Worm (Caenorhabditis elegans) whole organism, late embryonic: ENCODE measurements around the gene fbxb-10.

Experiments
- ahr-1 ChIP-seq: sonication (generic microtip); optimal IDR thresholded peaks from 2 replicates; lab custom pipeline; 2016; ENCODE audit warnings: missing genetic modification characterization, missing compliant biosample characterization
- ama-1 ChIP-seq: fragments of 150-350 bp; optimal IDR thresholded peaks from 2 replicates; lab custom pipeline; 2014
- ceh-6 ChIP-seq: fragments of 200-800 bp; sonication (Bioruptor generic); optimal IDR thresholded peaks from 2 replicates; lab custom pipeline; 2018; ENCODE audit warnings: mild to moderate bottlenecking, missing genetic modification characterization, missing compliant biosample characterization
- che-1 ChIP-seq: sonication (generic microtip); optimal IDR thresholded peaks from 2 replicates; lab custom pipeline; 2016; ENCODE audit warnings: mild to moderate bottlenecking, missing genetic modification characterization, missing compliant biosample characterization
- dve-1 ChIP-seq: sonication (generic microtip); optimal IDR thresholded peaks from 2 replicates; lab custom pipeline; 2017; ENCODE audit warnings: antibody characterized with exemption, mild to moderate bottlenecking, missing genetic modification characterization, missing compliant biosample characterization
- elt-2 ChIP-seq: sonication (generic microtip); optimal IDR thresholded peaks from 2 replicates; lab custom pipeline; 2016; ENCODE audit warnings: missing genetic modification reagents, missing genetic modification characterization, missing compliant biosample characterization
- lim-6 ChIP-seq: sonication (generic microtip); optimal IDR thresholded peaks from 2 replicates; lab custom pipeline; 2016; ENCODE audit warnings: missing genetic modification characterization, missing compliant biosample characterization
- mec-3 ChIP-seq: sonication (generic microtip); optimal IDR thresholded peaks from 2 replicates; lab custom pipeline; 2016; ENCODE audit warnings: borderline replicate concordance, missing genetic modification characterization, missing compliant biosample characterization
- nhr-11 ChIP-seq: fragments of 150-350 bp; optimal IDR thresholded peaks from 2 replicates; lab custom pipeline; 2014; ENCODE audit warnings: missing biosample characterization, missing genetic modification characterization
- pha-4 ChIP-seq: fragments of 150-350 bp; optimal IDR thresholded peaks from 2 replicates; lab custom pipeline; 2018; ENCODE audit warnings: missing biosample characterization, missing genetic modification reagents, missing genetic modification characterization
- pqm-1 ChIP-seq: sonication (generic microtip); optimal IDR thresholded peaks from 2 replicates; lab custom pipeline; 2016; ENCODE audit warnings: missing genetic modification characterization, missing compliant biosample characterization
- ref-2 ChIP-seq: sonication (generic microtip); optimal IDR thresholded peaks from 2 replicates; lab custom pipeline; 2016; ENCODE audit warnings: missing genetic modification characterization, missing compliant biosample characterization

DNA sequence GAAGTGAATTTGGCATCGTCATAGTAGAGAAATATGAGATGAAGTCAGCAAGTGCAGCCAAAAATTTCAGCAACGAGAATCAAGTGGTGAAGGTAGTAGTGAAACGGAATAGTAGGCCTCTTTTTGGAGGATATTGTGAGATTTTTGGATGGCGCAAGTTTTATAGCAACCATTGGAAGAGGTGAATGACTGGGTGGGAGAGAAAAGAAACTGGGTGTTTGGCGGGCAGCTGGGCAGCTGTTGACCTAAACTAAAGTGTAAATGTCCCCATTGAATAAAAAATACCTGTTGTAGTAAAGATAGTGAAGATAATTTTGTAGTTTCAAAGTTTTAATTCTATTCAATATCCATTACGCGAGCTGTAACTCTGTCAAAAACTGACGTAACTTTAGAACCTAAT, 2.1 kb downstream of the fbxb-10 start:
- TF ChIP-seq ahr-1 (tag; lab: Kevin White, UChicago) = no peak
- TF ChIP-seq lim-6 = no peak
- no peak for TF ChIP-seq ref-2
- TF ChIP-seq che-1 (tag; lab: Kevin White, UChicago) = no peak
- no peak for TF ChIP-seq ama-1 (lab: Kevin White, UChicago)
- TF ChIP-seq ceh-6 (GFP tag; lab: Kevin White, UChicago) = no peak
- no peak for TF ChIP-seq pha-4 (tag; lab: Kevin White, UChicago)
- no peak for TF ChIP-seq elt-2 (tag; lab: Kevin White, UChicago)
- TF ChIP-seq dve-1 (tag; lab: Kevin White, UChicago) = no peak
- TF ChIP-seq pqm-1 (tag; lab: Kevin White, UChicago) = no peak
- no peak for TF ChIP-seq nhr-11 (tag; lab: Kevin White, UChicago)
- TF ChIP-seq mec-3 (tag; lab: Kevin White, UChicago) = no peak
